Worm (Caenorhabditis elegans) whole organism, L4 larva: ENCODE measurements around the gene jmjd-3.1.

Experiments used
- ceh-32 ChIP-seq: sonication (generic microtip); optimal IDR thresholded peaks from 2 replicates; lab custom pipeline; 2016; ENCODE audit warnings: mild to moderate bottlenecking, missing genetic modification characterization, missing compliant biosample characterization; ENCODE audit not compliant: poor library complexity
- lin-39 ChIP-seq: fragments of 150-350 bp; optimal IDR thresholded peaks from 2 replicates; lab custom pipeline; 2014; ENCODE audit warnings: missing biosample characterization, missing genetic modification reagents, missing genetic modification characterization
- mdl-1 ChIP-seq, 2 experiments: fragments of 150-350 bp in 1 of 2; sonication (generic microtip) in 1 of 2; optimal IDR thresholded peaks; 2 replicates each; lab custom pipeline; 2014 to 2017; ENCODE audit warnings: missing biosample characterization in 2 of 2, missing genetic modification characterization in 2 of 2
- nhr-10 ChIP-seq: fragments of 150-350 bp; optimal IDR thresholded peaks from 2 replicates; lab custom pipeline; 2014; ENCODE audit warnings: missing biosample characterization, missing genetic modification characterization
- ztf-11 ChIP-seq: fragments of 150-350 bp; optimal IDR thresholded peaks from 2 replicates; lab custom pipeline; 2014; ENCODE audit warnings: missing biosample characterization, missing genetic modification characterization

DNA sequence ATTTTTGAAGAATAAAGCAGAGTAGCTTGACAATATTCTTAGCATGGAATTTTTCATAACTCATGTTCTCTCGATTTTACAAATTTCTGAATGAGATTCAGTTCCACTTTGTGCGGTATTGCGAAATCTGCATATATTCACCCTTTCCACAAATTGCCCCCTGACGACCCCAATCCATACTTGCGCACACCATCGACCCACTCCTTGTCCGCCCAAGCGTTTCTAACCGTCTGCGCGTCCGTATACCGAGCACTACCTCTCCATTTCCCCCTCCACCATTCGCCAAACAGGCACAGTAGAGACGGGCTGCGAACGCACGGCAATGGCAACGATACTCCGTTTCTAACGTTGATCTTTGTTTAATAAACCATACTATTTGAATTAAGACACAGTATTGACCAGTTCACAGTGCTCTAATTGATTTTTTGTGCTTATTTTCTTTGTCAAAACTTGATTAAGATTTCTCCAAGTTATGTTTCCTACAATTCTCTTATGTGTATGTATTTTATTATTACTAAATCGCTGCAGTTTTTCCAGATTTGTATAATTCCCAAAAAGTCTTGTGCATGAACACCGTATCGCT lies 14.1 kb upstream of the jmjd-3.1 start, which contains the start of gene utx-1:
- TF ChIP-seq ceh-32 (tag; lab: Kevin White, UChicago) = no peak
- no peak for TF ChIP-seq lin-39 (tag; lab: Kevin White, UChicago)
- TF ChIP-seq mdl-1 (tag; optimal IDR thresholded peaks at IDR 0.05; lab: Kevin White, UChicago) = peak in 1 of 2 experiments; percentile 31
- TF ChIP-seq nhr-10 (tag; lab: Kevin White, UChicago) = no peak
- TF ChIP-seq ztf-11 (tag; lab: Kevin White, UChicago) = no peak
